Fruit fly (Drosophila melanogaster) whole organism, adult: Measurements from ENCODE around the gene AOX3.

Experiments used
- CG33017 ChIP-seq: fragments of 200-800 bp; sonication (Bioruptor generic); optimal IDR thresholded peaks from 2 replicates; lab custom pipeline; 2018; ENCODE audit warnings: missing biosample characterization, mild to moderate bottlenecking, missing genetic modification characterization, moderate library complexity
- CG5204 ChIP-seq: fragments of 200-800 bp; sonication (Bioruptor generic); optimal IDR thresholded peaks from 2 replicates; lab custom pipeline; 2016; ENCODE audit warnings: missing biosample characterization, missing genetic modification characterization
- CG7045 ChIP-seq: fragments of 200-800 bp; sonication (Bioruptor generic); optimal IDR thresholded peaks from 2 replicates; lab custom pipeline; 2017; ENCODE audit warnings: missing biosample characterization, mild to moderate bottlenecking, missing genetic modification characterization
- Hr96 ChIP-seq: fragments of 200-800 bp; sonication (Bioruptor generic); optimal IDR thresholded peaks from 2 replicates; lab custom pipeline; 2016; ENCODE audit warnings: missing biosample characterization, missing genetic modification characterization
- Mnt ChIP-seq: fragments of 200-800 bp; sonication (Bioruptor generic); optimal IDR thresholded peaks from 2 replicates; lab custom pipeline; 2016; ENCODE audit warnings: missing biosample characterization, mild to moderate bottlenecking, missing genetic modification characterization
- bab1 ChIP-seq: fragments of 200-800 bp; sonication (Bioruptor generic); optimal IDR thresholded peaks from 3 replicates; lab custom pipeline; 2019; ENCODE audit warnings: missing biosample characterization, mild to moderate bottlenecking, missing genetic modification characterization, moderate library complexity
- cnc ChIP-seq, 2 experiments: fragments of >200 bp; optimal IDR thresholded peaks; 2 replicates each; lab custom pipeline; 2017
- kay ChIP-seq: fragments of 200-800 bp; sonication (Bioruptor generic); peaks from one replicate; lab custom pipeline; 2016; ENCODE audit warnings: missing biosample characterization, missing genetic modification characterization, borderline replicate concordance
- ovo ChIP-seq: fragments of 200-800 bp; sonication (Bioruptor generic); optimal IDR thresholded peaks from 2 replicates; lab custom pipeline; 2016; ENCODE audit warnings: missing biosample characterization, missing genetic modification characterization
- tj ChIP-seq: fragments of 200-800 bp; sonication (Bioruptor generic); optimal IDR thresholded peaks from 3 replicates; lab custom pipeline; 2017; ENCODE audit warnings: missing biosample characterization, mild to moderate bottlenecking, missing genetic modification characterization, moderate library complexity

DNA sequence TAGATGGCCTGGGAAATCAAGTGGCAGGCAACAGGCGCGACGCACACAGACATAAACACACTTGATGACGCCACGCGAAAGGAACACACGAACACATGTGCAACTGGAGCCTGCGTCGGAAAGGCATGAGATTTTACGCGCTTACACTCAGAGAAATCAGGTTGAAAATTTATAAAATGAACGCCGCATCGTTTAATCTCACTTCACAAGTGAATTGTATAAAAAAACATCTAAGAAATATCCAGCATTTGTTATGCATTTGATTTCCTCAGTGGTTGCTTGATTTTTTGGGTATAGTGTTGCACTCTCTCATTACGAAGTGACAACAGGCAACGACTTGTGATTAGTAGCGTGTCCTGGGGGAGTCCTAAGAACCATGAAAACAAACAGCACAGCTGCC, 39.5 kb upstream of the AOX3 start:
- TF ChIP-seq CG5204 (GFP tag; lab: Kevin White, UChicago): no peak
- no peak for TF ChIP-seq ovo (GFP tag; lab: Kevin White, UChicago)
- no peak for TF ChIP-seq bab1 (GFP tag; lab: Kevin White, UChicago)
- TF ChIP-seq cnc (optimal IDR thresholded peaks at IDR 0.05; lab: Kevin White, UChicago): no peak
- TF ChIP-seq kay: no peak
- no peak for TF ChIP-seq CG7045
- TF ChIP-seq Hr96: no peak
- TF ChIP-seq tj (GFP tag; lab: Kevin White, UChicago): no peak
- no peak for TF ChIP-seq Mnt
- no peak for TF ChIP-seq CG33017 (tag; lab: Kevin White, UChicago)
